Fruit fly (Drosophila melanogaster): ENCODE data around the gene CG11286.

dm6 chr3R:7790087-7790486, 18.5 kb upstream of the CG11286 start, which contains the start of gene CG18746:
- TF ChIP-seq EcR (GFP tag; optimal IDR thresholded peaks at IDR 0.05) (no peak), CG14655 (GFP tag; optimal IDR thresholded peaks at IDR 0.05) (no peak)

Measured in whole organism, pupa.